Fruit fly (Drosophila melanogaster) whole organism, adult: ENCODE results near the gene Osi19.

Source experiments
- CG11617 ChIP-seq: fragments of 200-800 bp; sonication (Bioruptor generic); optimal IDR thresholded peaks from 2 replicates; lab custom pipeline; 2017; ENCODE audit warnings: mild to moderate bottlenecking, missing biosample characterization, missing genetic modification reagents, missing genetic modification characterization
- CG12768 ChIP-seq: fragments of 200-800 bp; sonication (Bioruptor generic); optimal IDR thresholded peaks from 2 replicates; lab custom pipeline; 2017; ENCODE audit warnings: missing biosample characterization, missing genetic modification characterization, mild to moderate bottlenecking, moderate library complexity, missing genetic modification reagents
- CG14711 ChIP-seq: fragments of 200-800 bp; sonication (Bioruptor generic); optimal IDR thresholded peaks from 2 replicates; lab custom pipeline; 2018; ENCODE audit warnings: missing biosample characterization, mild to moderate bottlenecking, missing genetic modification characterization, moderate library complexity
- CG1620 ChIP-seq: fragments of 200-800 bp; sonication (Bioruptor generic); optimal IDR thresholded peaks from 2 replicates; lab custom pipeline; 2016; ENCODE audit warnings: missing biosample characterization, missing genetic modification characterization
- CG33017 ChIP-seq: fragments of 200-800 bp; sonication (Bioruptor generic); optimal IDR thresholded peaks from 2 replicates; lab custom pipeline; 2018; ENCODE audit warnings: missing biosample characterization, mild to moderate bottlenecking, missing genetic modification characterization, moderate library complexity
- CG5204 ChIP-seq: fragments of 200-800 bp; sonication (Bioruptor generic); optimal IDR thresholded peaks from 2 replicates; lab custom pipeline; 2016; ENCODE audit warnings: missing biosample characterization, missing genetic modification characterization
- CG7045 ChIP-seq: fragments of 200-800 bp; sonication (Bioruptor generic); optimal IDR thresholded peaks from 2 replicates; lab custom pipeline; 2017; ENCODE audit warnings: missing biosample characterization, mild to moderate bottlenecking, missing genetic modification characterization
- CG7101 ChIP-seq: fragments of 200-800 bp; sonication (Bioruptor generic); optimal IDR thresholded peaks from 2 replicates; lab custom pipeline; 2018; ENCODE audit warnings: missing biosample characterization, mild to moderate bottlenecking, missing genetic modification characterization, moderate library complexity
- Clk ChIP-seq: fragments of 200-800 bp; sonication (Bioruptor generic); optimal IDR thresholded peaks from 2 replicates; lab custom pipeline; 2017; ENCODE audit warnings: missing biosample characterization, missing genetic modification characterization
- Crg-1 ChIP-seq: fragments of 200-800 bp; sonication (Bioruptor generic); optimal IDR thresholded peaks from 2 replicates; lab custom pipeline; 2016; ENCODE audit warnings: missing biosample characterization, missing genetic modification characterization
- Hr96 ChIP-seq: fragments of 200-800 bp; sonication (Bioruptor generic); optimal IDR thresholded peaks from 2 replicates; lab custom pipeline; 2016; ENCODE audit warnings: missing biosample characterization, missing genetic modification characterization
- Mnt ChIP-seq: fragments of 200-800 bp; sonication (Bioruptor generic); optimal IDR thresholded peaks from 2 replicates; lab custom pipeline; 2016; ENCODE audit warnings: missing biosample characterization, mild to moderate bottlenecking, missing genetic modification characterization
- bab1 ChIP-seq: fragments of 200-800 bp; sonication (Bioruptor generic); optimal IDR thresholded peaks from 3 replicates; lab custom pipeline; 2019; ENCODE audit warnings: missing biosample characterization, mild to moderate bottlenecking, missing genetic modification characterization, moderate library complexity
- cic ChIP-seq: fragments of 200-800 bp; sonication (Bioruptor generic); optimal IDR thresholded peaks from 2 replicates; lab custom pipeline; 2017; ENCODE audit warnings: missing biosample characterization, mild to moderate bottlenecking, missing genetic modification characterization, moderate library complexity
- cnc ChIP-seq, 2 experiments: fragments of >200 bp; optimal IDR thresholded peaks; 2 replicates each; lab custom pipeline; 2017
- kay ChIP-seq: fragments of 200-800 bp; sonication (Bioruptor generic); peaks from one replicate; lab custom pipeline; 2016; ENCODE audit warnings: missing biosample characterization, missing genetic modification characterization, borderline replicate concordance
- ovo ChIP-seq: fragments of 200-800 bp; sonication (Bioruptor generic); optimal IDR thresholded peaks from 2 replicates; lab custom pipeline; 2016; ENCODE audit warnings: missing biosample characterization, missing genetic modification characterization
- pad ChIP-seq: fragments of 200-800 bp; sonication (Bioruptor generic); optimal IDR thresholded peaks from 3 replicates; lab custom pipeline; 2017; ENCODE audit warnings: missing biosample characterization, missing genetic modification characterization, mild to moderate bottlenecking, moderate library complexity, missing genetic modification reagents
- tj ChIP-seq: fragments of 200-800 bp; sonication (Bioruptor generic); optimal IDR thresholded peaks from 3 replicates; lab custom pipeline; 2017; ENCODE audit warnings: missing biosample characterization, mild to moderate bottlenecking, missing genetic modification characterization, moderate library complexity
- toe ChIP-seq: fragments of 200-800 bp; sonication (Bioruptor generic); optimal IDR thresholded peaks from 2 replicates; lab custom pipeline; 2016; ENCODE audit warnings: missing biosample characterization, missing genetic modification characterization

Gene Osi19

DNA sequence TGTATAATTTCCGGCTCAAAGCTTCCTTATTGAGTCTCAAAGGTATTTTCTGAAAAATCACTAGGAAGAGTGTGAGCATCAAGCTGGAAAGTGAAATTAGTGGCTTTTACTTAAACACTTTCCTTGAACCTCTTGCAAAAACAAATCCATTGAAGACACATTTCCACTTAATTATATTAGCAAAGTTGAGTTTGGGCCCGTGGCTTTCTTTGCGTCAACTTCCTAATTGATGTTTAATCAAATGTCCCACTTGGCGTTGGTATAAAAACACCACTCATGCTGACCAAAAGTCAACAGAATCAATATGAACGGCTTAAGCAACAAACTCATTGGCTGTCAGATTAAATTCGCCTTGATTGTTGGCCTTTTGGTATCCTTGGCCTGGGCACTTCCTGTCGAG is 31.4 kb upstream of the Osi19 start, which contains the start of gene CG46396:
Gene CG46396 (plus strand): TSS at position 301 of the 400 bp plus-strand sequence.
- TF ChIP-seq ovo (no peak), CG1620 (no peak), tj (GFP tag; lab: Kevin White, UChicago) (no peak), CG11617 (no peak), CG5204 (GFP tag; lab: Kevin White, UChicago) (no peak), Clk (no peak)

DNA sequence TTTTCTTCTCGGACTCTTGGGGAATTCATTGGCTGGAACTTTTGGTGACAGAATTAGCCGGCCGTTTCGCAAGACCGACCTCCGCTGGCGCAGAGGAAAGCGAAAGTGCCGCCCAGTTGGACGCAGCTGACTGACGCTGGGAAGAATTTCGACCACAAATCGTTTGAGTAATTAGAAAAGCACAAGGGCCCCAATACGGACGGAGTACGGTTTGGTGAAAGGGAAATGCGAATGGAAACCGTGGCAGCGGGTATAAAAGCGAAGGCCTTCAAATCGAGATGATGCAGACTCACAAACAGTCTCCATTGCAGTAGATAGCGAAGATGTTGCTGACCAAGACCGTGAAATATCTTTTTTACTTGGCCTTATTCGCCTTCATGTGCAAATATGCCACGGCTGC is 30.2 kb upstream of the Osi19 start, which contains the start of gene Osi16:
Gene Osi16 (plus strand): TSS at position 301 of the 400 bp plus-strand sequence.
- TF ChIP-seq Hr96 (no peak), CG7045 (no peak), kay (GFP tag; lab: Kevin White, UChicago) (no peak), Mnt (no peak), CG11617 (no peak), CG1620 (no peak)

DNA sequence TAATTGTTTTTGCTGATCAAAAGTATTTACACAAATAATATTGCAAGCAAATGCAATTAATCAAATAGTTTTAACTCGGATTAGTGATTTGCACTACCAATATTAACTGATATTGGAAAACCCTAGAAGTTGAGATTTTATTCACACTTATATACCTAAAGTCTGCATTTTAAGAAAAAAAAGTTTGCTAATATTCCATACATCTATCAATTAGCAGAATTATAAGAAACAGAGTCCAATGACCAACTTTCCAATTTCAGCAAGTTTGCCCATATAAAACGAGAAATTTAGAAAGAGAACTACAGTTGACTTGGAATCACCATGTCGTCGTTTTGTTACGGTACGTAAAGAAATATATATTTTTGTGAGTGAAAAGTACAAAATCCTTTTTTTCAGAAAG is 28.6 kb upstream of the Osi19 start, which contains the start of gene CG46026:
Gene CG46026 (plus strand): TSS at position 301 of the 400 bp plus-strand sequence.
- TF ChIP-seq pad (GFP tag; lab: Kevin White, UChicago) (no peak), tj (GFP tag; lab: Kevin White, UChicago) (no peak), kay (GFP tag; lab: Kevin White, UChicago) (no peak), ovo (no peak), CG7101 (tag; lab: Kevin White, UChicago) (no peak), CG5204 (GFP tag; lab: Kevin White, UChicago) (no peak), CG11617 (no peak), CG7045 (no peak), cic (no peak), CG1620 (no peak), Mnt (no peak), Hr96 (no peak), CG33017 (tag; lab: Kevin White, UChicago) (no peak), Crg-1 (GFP tag; lab: Kevin White, UChicago) (no peak), CG14711 (no peak), bab1 (GFP tag; lab: Kevin White, UChicago) (no peak), cnc (optimal IDR thresholded peaks at IDR 0.05; lab: Kevin White, UChicago) (no peak)

DNA sequence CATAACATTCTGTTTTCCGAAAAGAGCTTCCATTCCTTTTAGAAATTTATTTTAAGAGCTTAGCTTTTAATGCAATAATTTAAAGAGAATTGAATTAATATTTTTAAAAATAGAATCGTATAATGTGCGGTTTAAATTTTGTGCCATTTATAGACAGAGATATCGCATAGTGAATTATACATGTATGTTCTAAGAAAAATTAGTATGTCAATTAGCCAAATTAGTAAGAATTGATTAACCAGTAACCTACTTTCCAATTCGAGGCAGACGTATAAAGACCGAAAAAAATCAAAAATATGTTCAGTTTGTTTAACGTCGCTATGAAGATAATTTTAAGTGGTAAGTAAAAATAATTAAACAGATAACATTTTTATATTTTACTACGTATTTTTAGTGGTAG is 25.5 kb upstream of the Osi19 start, which contains the start of gene CG31560:
Gene CG31560 (plus strand): TSS at position 301 of the 400 bp plus-strand sequence.
- TF ChIP-seq CG12768 (GFP tag; lab: Kevin White, UChicago) = no peak

DNA sequence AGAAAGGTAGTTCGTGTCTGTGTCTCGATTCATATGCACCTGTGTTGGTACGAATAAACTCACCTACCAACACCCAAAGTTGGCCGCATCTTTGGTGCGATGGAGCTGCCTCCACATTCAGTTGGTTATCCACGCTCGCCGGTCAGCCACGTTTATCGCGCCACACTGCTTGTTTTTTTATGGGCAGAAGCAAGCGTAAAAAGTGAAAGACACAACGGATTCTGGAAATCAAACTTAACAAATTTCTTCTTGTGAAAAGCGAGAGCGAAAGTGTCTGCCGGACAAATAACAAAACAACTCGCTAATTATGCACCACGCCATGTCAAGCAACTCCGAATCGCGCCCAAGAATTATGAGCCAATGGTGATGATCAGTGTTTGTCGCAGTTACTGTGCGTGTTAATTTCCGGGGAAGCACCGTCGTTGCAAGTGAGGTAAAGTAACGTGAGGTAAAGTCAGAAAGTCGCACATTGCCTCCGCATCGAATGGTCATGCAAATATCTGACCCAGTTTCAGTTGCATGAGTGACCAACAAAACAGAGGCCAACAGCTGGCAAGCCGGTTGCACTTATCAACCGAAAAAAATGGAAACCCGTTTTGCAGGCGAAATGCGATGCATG is 23.4 kb upstream of the Osi19 start, which contains the start of gene Osi17:
Gene Osi17 (plus strand): TSS at position 132 of the 619 bp plus-strand sequence.
- TF ChIP-seq Clk = no peak
- no peak for TF ChIP-seq CG1620
- no peak for TF ChIP-seq cic
- no peak for TF ChIP-seq CG14711

DNA sequence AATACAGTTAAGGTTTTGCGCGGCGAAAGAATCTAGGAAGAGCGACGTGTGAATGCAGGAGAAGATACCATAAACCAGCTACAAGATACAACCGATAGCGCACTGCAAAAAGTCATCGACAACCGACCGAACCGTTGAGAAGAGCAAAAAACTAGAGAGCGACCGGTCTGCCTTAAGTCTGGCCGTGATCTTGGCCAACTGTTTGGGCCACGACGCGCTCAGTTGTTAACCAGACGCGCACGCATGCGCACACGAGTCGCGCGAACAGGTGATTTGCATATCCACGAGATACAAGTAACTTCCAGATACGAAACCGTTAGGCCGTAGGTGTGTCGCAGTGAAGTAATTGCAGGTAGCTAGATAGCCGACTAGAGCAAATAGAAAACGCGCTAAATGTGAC is 20.1 kb upstream of the Osi19 start:
- TF ChIP-seq CG11617 = no peak
- no peak for TF ChIP-seq toe (GFP tag; lab: Kevin White, UChicago)
- no peak for TF ChIP-seq Clk
- no peak for TF ChIP-seq pad (GFP tag; lab: Kevin White, UChicago)
- TF ChIP-seq cnc (optimal IDR thresholded peaks at IDR 0.05; lab: Kevin White, UChicago) = no peak
- TF ChIP-seq CG5204 (GFP tag; lab: Kevin White, UChicago) = no peak
- TF ChIP-seq CG14711 = no peak
- TF ChIP-seq CG33017 (tag; lab: Kevin White, UChicago) = no peak
- no peak for TF ChIP-seq tj (GFP tag; lab: Kevin White, UChicago)
- no peak for TF ChIP-seq cic
- TF ChIP-seq Hr96 = no peak
- no peak for TF ChIP-seq CG7101 (tag; lab: Kevin White, UChicago)
- no peak for TF ChIP-seq bab1 (GFP tag; lab: Kevin White, UChicago)
- TF ChIP-seq kay (GFP tag; lab: Kevin White, UChicago) = no peak
- TF ChIP-seq ovo = no peak
- TF ChIP-seq CG1620 = no peak
- no peak for TF ChIP-seq CG12768 (GFP tag; lab: Kevin White, UChicago)
- no peak for TF ChIP-seq Mnt
- TF ChIP-seq CG7045 = no peak

DNA sequence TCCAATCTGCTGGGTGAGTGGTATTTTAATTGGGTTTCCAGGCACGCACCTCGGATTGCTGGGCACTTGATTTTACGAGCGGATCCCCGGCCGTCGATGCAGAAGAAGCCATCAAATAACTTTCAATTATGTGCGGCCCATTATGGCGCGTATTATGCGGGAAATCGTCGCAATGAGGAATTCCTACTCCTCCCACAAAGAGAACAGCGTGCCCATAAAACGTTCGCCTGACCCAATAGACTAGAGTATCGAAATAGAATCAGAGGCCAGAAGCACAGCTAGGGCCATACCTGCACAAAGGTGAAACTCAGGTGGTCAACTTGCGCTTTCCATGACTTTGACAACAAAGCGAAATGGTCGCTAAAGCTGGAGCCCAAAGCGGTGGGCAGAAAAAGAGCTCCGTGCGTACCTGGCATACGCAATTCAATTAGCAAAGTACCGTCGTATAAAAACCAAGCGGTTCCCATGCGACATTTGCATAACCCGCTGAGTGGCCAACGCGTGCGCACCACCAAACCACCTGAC is 5.3 kb upstream of the Osi19 start, which contains the start of gene Osi18:
Gene Osi18 (plus strand): TSS at position 475 of the 525 bp plus-strand sequence.
- TF ChIP-seq CG33017 (tag; lab: Kevin White, UChicago) = no peak
- TF ChIP-seq kay (GFP tag; lab: Kevin White, UChicago) = no peak
- TF ChIP-seq CG7045 = no peak
- TF ChIP-seq tj (GFP tag; lab: Kevin White, UChicago) = no peak
- TF ChIP-seq CG5204 (GFP tag; lab: Kevin White, UChicago) = no peak
- TF ChIP-seq bab1 (GFP tag; lab: Kevin White, UChicago) = no peak

DNA sequence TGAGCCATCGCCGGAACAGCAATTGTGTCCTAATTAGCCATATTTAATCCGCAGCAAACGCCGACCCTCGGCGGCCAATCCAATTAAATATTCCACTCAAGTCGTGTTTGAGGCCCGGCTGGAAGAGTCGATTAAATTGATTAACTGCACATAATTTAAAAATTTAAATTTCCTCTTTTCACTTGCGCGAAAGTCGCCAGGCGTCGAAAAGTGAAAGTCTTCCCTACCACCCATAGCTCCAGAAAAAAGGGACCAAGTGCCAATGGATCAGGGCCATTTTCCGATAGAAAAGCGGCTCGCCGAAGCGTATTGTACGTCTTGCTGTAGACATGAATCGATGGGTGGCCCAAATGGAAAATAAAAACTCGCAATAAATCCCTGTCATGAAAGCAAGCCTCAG is 2.2 kb downstream of the Osi19 start:
- TF ChIP-seq CG14711 (no peak), tj (GFP tag; lab: Kevin White, UChicago) (no peak), CG11617 (no peak)
